Worm (Caenorhabditis elegans): ENCODE data around the gene set-9.

ce11 chrIV:4319473-4319872 lies 11.8 kb downstream of the set-9 start:
- TF ChIP-seq ztf-29 (GFP tag; IDR thresholded peaks at IDR 0.05), result no peak
- no peak for TF ChIP-seq ref-1 (GFP tag; conservative IDR thresholded peaks at IDR 0.05)
- no peak for TF ChIP-seq tab-1 (GFP tag; IDR thresholded peaks at IDR 0.05)
- no peak for TF ChIP-seq cog-1 (tag; optimal IDR thresholded peaks at IDR 0.05)
- TF ChIP-seq klf-2 (GFP tag; conservative IDR thresholded peaks at IDR 0.05), result no peak
- TF ChIP-seq flt-1 (GFP tag; IDR thresholded peaks at IDR 0.05), result no peak
- TF ChIP-seq ztf-23 (GFP tag; IDR thresholded peaks at IDR 0.05), result no peak
- peak; percentile 93 for TF ChIP-seq T22C8.4 (GFP tag; IDR thresholded peaks at IDR 0.05)

Measured in whole organism, midembryonic.